Worm (Caenorhabditis elegans) whole organism, early embryonic: ENCODE data around the gene F13B6.3.

Experiments used
- B0310.2 ChIP-seq: sonication (generic microtip); optimal IDR thresholded peaks from 2 replicates; lab custom pipeline; 2016; ENCODE audit warnings: mild to moderate bottlenecking, missing genetic modification characterization, missing compliant biosample characterization
- F13C5.2 ChIP-seq: sonication (generic microtip); optimal IDR thresholded peaks from 2 replicates; lab custom pipeline; 2017; ENCODE audit warnings: mild to moderate bottlenecking, missing genetic modification characterization, inconsistent platforms, missing compliant biosample characterization
- aly-1 ChIP-seq: sonication (generic microtip); optimal IDR thresholded peaks from 2 replicates; lab custom pipeline; 2016; ENCODE audit warnings: missing genetic modification characterization, missing compliant biosample characterization
- ama-1 ChIP-seq: fragments of 150-350 bp; optimal IDR thresholded peaks from 2 replicates; lab custom pipeline; 2014
- ceh-13 ChIP-seq: fragments of 200-800 bp; sonication (Bioruptor generic); optimal IDR thresholded peaks from 2 replicates; lab custom pipeline; 2018; ENCODE audit warnings: mild to moderate bottlenecking, missing genetic modification characterization, missing compliant biosample characterization
- ets-7 ChIP-seq: sonication (generic microtip); optimal IDR thresholded peaks from 2 replicates; lab custom pipeline; 2016; ENCODE audit warnings: missing genotype, missing genetic modification characterization, missing compliant biosample characterization
- flt-1 ChIP-seq: fragments of 200-800 bp; sonication (Bioruptor generic); IDR thresholded peaks from 2 replicates; pipeline ENCODE4 v1.3.6; 2022; ENCODE audit warnings: missing genetic modification characterization, missing compliant biosample characterization
- hmbx-1 ChIP-seq: sonication (generic microtip); optimal IDR thresholded peaks from 2 replicates; lab custom pipeline; 2016; ENCODE audit warnings: mild to moderate bottlenecking, missing genetic modification characterization, missing compliant biosample characterization
- hmg-4 ChIP-seq: fragments of 200-800 bp; sonication (Bioruptor generic); optimal IDR thresholded peaks from 2 replicates; lab custom pipeline; 2018; ENCODE audit warnings: mild to moderate bottlenecking, missing genetic modification characterization, missing compliant biosample characterization
- hnd-1 ChIP-seq: sonication (generic microtip); optimal IDR thresholded peaks from 2 replicates; lab custom pipeline; 2016; ENCODE audit warnings: missing genetic modification characterization, missing compliant biosample characterization
- pes-1 ChIP-seq: fragments of 200-800 bp; sonication (Bioruptor generic); IDR thresholded peaks from 2 replicates; pipeline ENCODE4 v1.3.6; 2022; ENCODE audit warnings: missing genetic modification reagents, missing genetic modification characterization, missing compliant biosample characterization
- sea-1 ChIP-seq: fragments of 200-800 bp; sonication (Bioruptor generic); conservative IDR thresholded peaks from 2 replicates; pipeline ENCODE4 v1.3.6; 2022; ENCODE audit warnings: missing genetic modification characterization, missing compliant biosample characterization
- tbx-37 ChIP-seq: fragments of 200-800 bp; sonication (Bioruptor generic); conservative IDR thresholded peaks from 2 replicates; pipeline ENCODE4 v1.3.6; 2022; ENCODE audit warnings: missing genetic modification reagents, missing genetic modification characterization, missing compliant biosample characterization

DNA sequence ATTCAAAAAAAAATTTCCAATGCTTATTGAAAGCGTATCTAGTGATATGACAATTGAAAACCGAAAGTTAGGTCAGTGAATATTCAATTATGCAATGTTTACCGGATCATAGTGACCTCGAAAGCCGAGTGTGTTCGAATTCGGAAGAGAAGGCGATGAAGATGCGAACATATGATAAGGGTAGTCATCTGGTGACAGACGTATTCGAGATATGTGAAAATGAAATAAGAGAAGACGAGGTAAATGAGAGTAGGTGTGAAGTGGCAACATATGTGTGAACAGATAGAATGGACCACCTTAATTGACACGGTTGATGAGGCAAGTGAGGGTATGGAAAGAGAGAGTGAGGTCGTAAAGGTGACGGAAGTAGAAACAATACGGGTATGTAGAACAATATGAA is 10.9 kb downstream of the F13B6.3 start:
- no peak for TF ChIP-seq flt-1 (GFP tag; lab: Robert Waterston, UW)
- TF ChIP-seq pes-1 (GFP tag; lab: Robert Waterston, UW): no peak
- no peak for TF ChIP-seq tbx-37
- no peak for TF ChIP-seq ets-7 (tag; lab: Kevin White, UChicago)
- TF ChIP-seq B0310.2 (tag; lab: Kevin White, UChicago): no peak
- no peak for TF ChIP-seq ama-1 (lab: Kevin White, UChicago)
- TF ChIP-seq hnd-1 (tag; lab: Kevin White, UChicago): no peak
- no peak for TF ChIP-seq ceh-13 (GFP tag; lab: Kevin White, UChicago)
- TF ChIP-seq F13C5.2 (tag; lab: Kevin White, UChicago): no peak
- TF ChIP-seq sea-1 (GFP tag; lab: Robert Waterston, UW): no peak
- no peak for TF ChIP-seq hmg-4 (GFP tag; lab: Kevin White, UChicago)
- no peak for TF ChIP-seq aly-1
- TF ChIP-seq hmbx-1: no peak
